Worm (Caenorhabditis elegans) whole organism, L1 larva: ENCODE measurements around the gene dmd-10.
A peak's percentile ranks its signal among the peaks of the same experiment; 100 is the strongest.

ENCODE experiments used
- C16A3.4 ChIP-seq: fragments of 150-350 bp; optimal IDR thresholded peaks from 2 replicates; lab custom pipeline; 2014; ENCODE audit warnings: missing biosample characterization, missing genetic modification characterization
- F16B12.6 ChIP-seq: fragments of 150-350 bp; optimal IDR thresholded peaks from 2 replicates; lab custom pipeline; 2014; ENCODE audit warnings: missing biosample characterization, missing genetic modification characterization
- Y116A8C.19 ChIP-seq: sonication (generic microtip); optimal IDR thresholded peaks from 2 replicates; lab custom pipeline; 2016; ENCODE audit warnings: missing compliant biosample characterization, missing genetic modification characterization, borderline replicate concordance
- alr-1 ChIP-seq: fragments of 200-800 bp; sonication (Bioruptor generic); optimal IDR thresholded peaks from 2 replicates; lab custom pipeline; 2018; ENCODE audit warnings: borderline replicate concordance, mild to moderate bottlenecking, missing genetic modification characterization, missing compliant biosample characterization
- aly-2 ChIP-seq: fragments of 150-350 bp; optimal IDR thresholded peaks from 2 replicates; lab custom pipeline; 2014; ENCODE audit warnings: missing biosample characterization, missing genetic modification characterization
- ceh-8 ChIP-seq: fragments of 200-800 bp; sonication (Bioruptor generic); optimal IDR thresholded peaks from 2 replicates; lab custom pipeline; 2018; ENCODE audit warnings: mild to moderate bottlenecking, missing genetic modification characterization, moderate library complexity, missing compliant biosample characterization
- ceh-82 ChIP-seq, 3 experiments: fragments of 150-350 bp in 1 of 3; sonication (generic microtip) in 2 of 3; optimal IDR thresholded peaks; 2 replicates each; lab custom pipeline; 2014 to 2017; ENCODE audit warnings: missing biosample characterization in 3 of 3, missing genetic modification characterization in 3 of 3
- ceh-88 ChIP-seq: fragments of 200-800 bp; sonication (Bioruptor generic); IDR thresholded peaks from 2 replicates; pipeline ENCODE4 v1.3.6; 2022; ENCODE audit warnings: missing genetic modification characterization, missing compliant biosample characterization
- ceh-90 ChIP-seq: sonication (generic microtip); optimal IDR thresholded peaks from 2 replicates; lab custom pipeline; 2016; ENCODE audit warnings: missing genetic modification characterization, missing compliant biosample characterization
- ces-1 ChIP-seq: fragments of 150-350 bp; optimal IDR thresholded peaks from 2 replicates; lab custom pipeline; 2014; ENCODE audit warnings: missing biosample characterization, missing genetic modification reagents, missing genetic modification characterization
- dpl-1 ChIP-seq, 3 experiments: fragments of 150-350 bp in 2 of 3; sonication (generic microtip) in 1 of 3; optimal IDR thresholded peaks; 2 replicates each; lab custom pipeline; 2014 to 2017; ENCODE audit warnings: missing biosample characterization in 3 of 3, missing genetic modification characterization in 3 of 3, missing genetic modification reagents in 3 of 3
- dsc-1 ChIP-seq: sonication (generic microtip); optimal IDR thresholded peaks from 2 replicates; lab custom pipeline; 2016; ENCODE audit warnings: mild to moderate bottlenecking, missing genetic modification characterization, missing compliant biosample characterization
- efl-1 ChIP-seq, 4 experiments: fragments of 150-350 bp; optimal IDR thresholded peaks in 3 of 4; peaks in 1 of 4; 1 replicate in 1 of 4; 2 replicates in 3 of 4; lab custom pipeline; 2014; ENCODE audit warnings: missing biosample characterization in 2 of 4, missing genetic modification characterization in 2 of 4, missing genetic modification reagents in 2 of 4
- egl-13 ChIP-seq: sonication (generic microtip); optimal IDR thresholded peaks from 2 replicates; lab custom pipeline; 2016; ENCODE audit warnings: missing genotype, missing genetic modification reagents, missing genetic modification characterization, missing compliant biosample characterization
- elt-3 ChIP-seq, 6 experiments: fragments of 150-350 bp in 1 of 6; sonication (generic microtip); optimal IDR thresholded peaks; 2 replicates each; lab custom pipeline; 2017 to 2018; ENCODE audit warnings: missing biosample characterization in 6 of 6, missing genetic modification characterization in 6 of 6, inconsistent platforms in 1 of 6
- fkh-4 ChIP-seq: sonication (generic microtip); optimal IDR thresholded peaks from 2 replicates; lab custom pipeline; 2016; ENCODE audit warnings: missing compliant biosample characterization, missing genetic modification characterization, borderline replicate concordance
- fkh-8 ChIP-seq: sonication (generic microtip); optimal IDR thresholded peaks from 2 replicates; lab custom pipeline; 2016; ENCODE audit warnings: mild to moderate bottlenecking, missing genetic modification characterization, missing compliant biosample characterization
- fos-1 ChIP-seq: fragments of 150-350 bp; optimal IDR thresholded peaks from 2 replicates; lab custom pipeline; 2014; ENCODE audit warnings: missing biosample characterization, missing genetic modification characterization
- grh-1 ChIP-seq: fragments of 200-800 bp; sonication (Bioruptor generic); IDR thresholded peaks from 2 replicates; pipeline ENCODE4 v1.3.6; 2022; ENCODE audit warnings: missing genetic modification reagents, missing genetic modification characterization, missing compliant biosample characterization
- hlh-17 ChIP-seq: fragments of 200-800 bp; sonication (Bioruptor generic); optimal IDR thresholded peaks from 2 replicates; lab custom pipeline; 2018; ENCODE audit warnings: missing genetic modification characterization, mild to moderate bottlenecking, missing compliant biosample characterization, moderate library complexity, borderline replicate concordance
- hlh-4 ChIP-seq: sonication (generic microtip); optimal IDR thresholded peaks from 2 replicates; lab custom pipeline; 2016; ENCODE audit warnings: mild to moderate bottlenecking, missing genetic modification characterization, missing compliant biosample characterization
- isw-1 ChIP-seq: fragments of 200-800 bp; sonication (Bioruptor generic); IDR thresholded peaks from 2 replicates; pipeline ENCODE4 v1.3.6; 2022; ENCODE audit warnings: missing genetic modification characterization, missing compliant biosample characterization
- lin-35 ChIP-seq, 2 experiments: fragments of 150-350 bp; optimal IDR thresholded peaks; 2 replicates each; lab custom pipeline; 2014; ENCODE audit warnings: missing biosample characterization in 2 of 2, missing genetic modification characterization in 2 of 2, missing genetic modification reagents in 2 of 2
- mab-9 ChIP-seq: fragments of 200-800 bp; sonication (Bioruptor generic); IDR thresholded peaks from 2 replicates; pipeline ENCODE4 v1.3.6; 2022; ENCODE audit warnings: missing genetic modification reagents, missing genetic modification characterization, missing compliant biosample characterization
- mef-2 ChIP-seq: fragments of 150-350 bp; optimal IDR thresholded peaks from 2 replicates; lab custom pipeline; 2014; ENCODE audit warnings: missing biosample characterization, missing genetic modification characterization
- nhr-12 ChIP-seq: sonication (generic microtip); optimal IDR thresholded peaks from 2 replicates; lab custom pipeline; 2017; ENCODE audit warnings: missing biosample characterization, missing genetic modification characterization
- nhr-19 ChIP-seq: fragments of 200-800 bp; sonication (Bioruptor generic); conservative IDR thresholded peaks from 2 replicates; pipeline ENCODE4 v1.3.6; 2022; ENCODE audit warnings: missing genetic modification characterization, missing compliant biosample characterization
- nhr-20 ChIP-seq: sonication (generic microtip); optimal IDR thresholded peaks from 2 replicates; lab custom pipeline; 2016; ENCODE audit warnings: mild to moderate bottlenecking, missing genetic modification characterization, missing compliant biosample characterization
- nhr-237 ChIP-seq: fragments of 150-350 bp; optimal IDR thresholded peaks from 2 replicates; lab custom pipeline; 2014; ENCODE audit warnings: missing biosample characterization, missing genetic modification characterization
- nhr-28 ChIP-seq: fragments of 150-350 bp; optimal IDR thresholded peaks from 2 replicates; lab custom pipeline; 2014; ENCODE audit warnings: missing biosample characterization, missing genetic modification characterization
- nhr-47 ChIP-seq: sonication (generic microtip); optimal IDR thresholded peaks from 2 replicates; lab custom pipeline; 2016; ENCODE audit warnings: mild to moderate bottlenecking, missing genetic modification characterization, moderate library complexity, missing compliant biosample characterization
- nhr-71 ChIP-seq: sonication (generic microtip); optimal IDR thresholded peaks from 2 replicates; lab custom pipeline; 2016; ENCODE audit warnings: mild to moderate bottlenecking, missing genetic modification characterization, moderate library complexity, missing compliant biosample characterization
- nhr-77 ChIP-seq: fragments of 150-350 bp; optimal IDR thresholded peaks from 2 replicates; lab custom pipeline; 2014; ENCODE audit warnings: missing biosample characterization, missing genetic modification characterization
- nhr-85 ChIP-seq: sonication (generic microtip); peaks from one replicate; lab custom pipeline; 2016; ENCODE audit warnings: missing genetic modification characterization, inconsistent platforms, missing compliant biosample characterization
- pag-3 ChIP-seq: sonication (generic microtip); optimal IDR thresholded peaks from 2 replicates; lab custom pipeline; 2017; ENCODE audit warnings: missing genetic modification characterization, mild to moderate bottlenecking, missing compliant biosample characterization, antibody characterized with exemption, borderline replicate concordance; ENCODE audit not compliant: insufficient read depth
- pax-3 ChIP-seq: fragments of 200-800 bp; sonication (Bioruptor generic); optimal IDR thresholded peaks from 2 replicates; lab custom pipeline; 2018; ENCODE audit warnings: mild to moderate bottlenecking, missing genetic modification characterization, moderate library complexity, missing compliant biosample characterization
- pqm-1 ChIP-seq: sonication (generic microtip); optimal IDR thresholded peaks from 3 replicates; lab custom pipeline; 2017; ENCODE audit warnings: missing biosample characterization, missing genetic modification characterization
- snpc-4 ChIP-seq: fragments of 150-350 bp; optimal IDR thresholded peaks from 2 replicates; lab custom pipeline; 2014; ENCODE audit warnings: missing biosample characterization, missing genetic modification characterization
- snu-23 ChIP-seq: sonication (generic microtip); optimal IDR thresholded peaks from 2 replicates; lab custom pipeline; 2016; ENCODE audit warnings: missing genetic modification characterization, missing compliant biosample characterization
- sptf-1 ChIP-seq: fragments of 150-350 bp; optimal IDR thresholded peaks from 2 replicates; lab custom pipeline; 2014; ENCODE audit warnings: missing biosample characterization, missing genetic modification characterization
- sup-37 ChIP-seq: fragments of 200-800 bp; sonication (Bioruptor generic); optimal IDR thresholded peaks from 2 replicates; lab custom pipeline; 2018; ENCODE audit warnings: mild to moderate bottlenecking, missing genetic modification characterization, missing compliant biosample characterization
- swsn-7 ChIP-seq: sonication (generic microtip); optimal IDR thresholded peaks from 2 replicates; lab custom pipeline; 2016; ENCODE audit warnings: missing genetic modification characterization, missing compliant biosample characterization
- tbx-2 ChIP-seq: sonication (generic microtip); optimal IDR thresholded peaks from 2 replicates; lab custom pipeline; 2016; ENCODE audit warnings: missing genetic modification characterization, missing compliant biosample characterization
- tlp-1 ChIP-seq: fragments of 150-350 bp; optimal IDR thresholded peaks from 2 replicates; lab custom pipeline; 2014; ENCODE audit warnings: missing biosample characterization, missing genetic modification characterization
- unc-130 ChIP-seq: fragments of 150-350 bp; optimal IDR thresholded peaks from 2 replicates; lab custom pipeline; 2017; ENCODE audit warnings: missing biosample characterization, missing genetic modification characterization, inconsistent platforms
- unc-86 ChIP-seq: sonication (generic microtip); optimal IDR thresholded peaks from 2 replicates; lab custom pipeline; 2016; ENCODE audit warnings: missing genetic modification characterization, missing compliant biosample characterization
- unc-98 ChIP-seq: fragments of 200-800 bp; sonication (Bioruptor generic); IDR thresholded peaks from 2 replicates; pipeline ENCODE4 v1.3.6; 2022; ENCODE audit warnings: missing genetic modification characterization, missing compliant biosample characterization
- vab-15 ChIP-seq: sonication (generic microtip); optimal IDR thresholded peaks from 2 replicates; lab custom pipeline; 2017; ENCODE audit warnings: missing genotype, mild to moderate bottlenecking, missing genetic modification characterization, missing compliant biosample characterization
- xbp-1 ChIP-seq: sonication (generic microtip); optimal IDR thresholded peaks from 2 replicates; lab custom pipeline; 2016; ENCODE audit warnings: missing genetic modification characterization, missing compliant biosample characterization
- zag-1 ChIP-seq: fragments of 150-350 bp; optimal IDR thresholded peaks from 2 replicates; lab custom pipeline; 2014; ENCODE audit warnings: missing biosample characterization, missing genetic modification characterization

Gene dmd-10

ce11 chrV:13262781-13263318 is 26.4 kb upstream of the dmd-10 start (continued):
- TF ChIP-seq mef-2 (no peak), unc-130 (tag; lab: Kevin White, UChicago) (no peak), nhr-12 (tag; lab: Kevin White, UChicago) (no peak), fos-1 (tag; lab: Kevin White, UChicago) (no peak), nhr-28 (tag; lab: Kevin White, UChicago) (no peak), tbx-2 (tag; lab: Kevin White, UChicago) (no peak), zag-1 (no peak), F16B12.6 (no peak), lin-35 (GFP tag; optimal IDR thresholded peaks at IDR 0.05; lab: Kevin White, UChicago) (peak in 1 of 2 experiments; percentile 0), pax-3 (tag; lab: Kevin White, UChicago) (peak; percentile 62), nhr-71 (tag; lab: Kevin White, UChicago) (peak; percentile 45), isw-1 (no peak), grh-1 (no peak), snpc-4 (tag; lab: Kevin White, UChicago) (no peak), swsn-7 (no peak), fkh-4 (tag; lab: Kevin White, UChicago) (no peak), nhr-20 (tag; lab: Kevin White, UChicago) (peak; percentile 57), elt-3 (tag; optimal IDR thresholded peaks at IDR 0.05; lab: Kevin White, UChicago) (peak in 1 of 6 experiments; percentile 18), hlh-17 (GFP tag; lab: Kevin White, UChicago) (no peak), ceh-88 (GFP tag; lab: Robert Waterston, UW) (no peak), mab-9 (no peak), ceh-8 (GFP tag; lab: Kevin White, UChicago) (no peak), nhr-47 (tag; lab: Kevin White, UChicago) (no peak), nhr-85 (no peak), pqm-1 (tag; lab: Kevin White, UChicago) (no peak), pag-3 (tag; lab: Kevin White, UChicago) (no peak), snu-23 (no peak), vab-15 (tag; lab: Kevin White, UChicago) (no peak), nhr-19 (GFP tag; lab: Robert Waterston, UW) (no peak), ceh-82 (tag; optimal IDR thresholded peaks at IDR 0.05; lab: Kevin White, UChicago) (no peak), dpl-1 (GFP tag; optimal IDR thresholded peaks at IDR 0.05; lab: Kevin White, UChicago) (no peak)

ce11 chrV:13259527-13259926 is 23.1 kb upstream of the dmd-10 start:
- TF ChIP-seq unc-86 (tag; lab: Kevin White, UChicago), result no peak
- TF ChIP-seq snu-23, result peak; percentile 65
- no peak for TF ChIP-seq egl-13 (tag; lab: Kevin White, UChicago)
- TF ChIP-seq Y116A8C.19 (tag; lab: Kevin White, UChicago), result no peak
- TF ChIP-seq ces-1 (GFP tag; lab: Kevin White, UChicago), result no peak
- no peak for TF ChIP-seq hlh-4 (tag; lab: Kevin White, UChicago)
- no peak for TF ChIP-seq unc-98 (GFP tag; lab: Robert Waterston, UW)
- no peak for TF ChIP-seq nhr-77
- TF ChIP-seq grh-1, result peak; percentile 33; the same call in 1 of the 2 replicates
- peak; percentile 49 for TF ChIP-seq C16A3.4 (tag; lab: Kevin White, UChicago)
- no peak for TF ChIP-seq ceh-8 (GFP tag; lab: Kevin White, UChicago)
- no peak for TF ChIP-seq unc-130 (tag; lab: Kevin White, UChicago)
- no peak for TF ChIP-seq nhr-237 (tag; lab: Kevin White, UChicago)
- peak in 2 of 6 experiments; percentile 40 to 65 for TF ChIP-seq elt-3 (tag; optimal IDR thresholded peaks at IDR 0.05; lab: Kevin White, UChicago)
- TF ChIP-seq ceh-90 (tag; lab: Kevin White, UChicago), result no peak
- TF ChIP-seq pax-3 (tag; lab: Kevin White, UChicago), result peak; percentile 87
- TF ChIP-seq aly-2 (tag; lab: Kevin White, UChicago), result no peak
- peak; percentile 8 for TF ChIP-seq fkh-8 (tag; lab: Kevin White, UChicago)
- peak; percentile 88 for TF ChIP-seq dsc-1 (tag; lab: Kevin White, UChicago)
- TF ChIP-seq nhr-19 (GFP tag; lab: Robert Waterston, UW), result no peak
- TF ChIP-seq xbp-1, result no peak
- no peak for TF ChIP-seq efl-1 (optimal IDR thresholded peaks at IDR 0.05; lab: Kevin White, UChicago)
- TF ChIP-seq efl-1 (GFP tag; optimal IDR thresholded peaks at IDR 0.05 in 1 of 2; lab: Kevin White, UChicago), result no peak
- TF ChIP-seq sptf-1 (tag; lab: Kevin White, UChicago), result no peak
- TF ChIP-seq fos-1 (tag; lab: Kevin White, UChicago), result no peak
- peak; percentile 26 for TF ChIP-seq vab-15 (tag; lab: Kevin White, UChicago)
- TF ChIP-seq sup-37 (GFP tag; lab: Kevin White, UChicago), result no peak
- no peak for TF ChIP-seq alr-1 (tag; lab: Kevin White, UChicago)
- TF ChIP-seq tlp-1 (tag; lab: Kevin White, UChicago), result no peak
- peak in 1 of 3 experiments; percentile 6 for TF ChIP-seq dpl-1 (GFP tag; optimal IDR thresholded peaks at IDR 0.05; lab: Kevin White, UChicago)
